Worm (Caenorhabditis elegans) whole organism, L4 larva: ENCODE measurements around the gene H05C05.4.

ENCODE experiments used
- fos-1 ChIP-seq: fragments of 150-350 bp; optimal IDR thresholded peaks from 2 replicates; lab custom pipeline; 2014; ENCODE audit warnings: missing biosample characterization, missing genetic modification characterization
- hmg-1.1 ChIP-seq: fragments of 200-800 bp; sonication (Bioruptor generic); IDR thresholded peaks from 2 replicates; pipeline ENCODE4 v1.3.6; 2022; ENCODE audit warnings: missing genetic modification reagents, missing genetic modification characterization, missing compliant biosample characterization

DNA sequence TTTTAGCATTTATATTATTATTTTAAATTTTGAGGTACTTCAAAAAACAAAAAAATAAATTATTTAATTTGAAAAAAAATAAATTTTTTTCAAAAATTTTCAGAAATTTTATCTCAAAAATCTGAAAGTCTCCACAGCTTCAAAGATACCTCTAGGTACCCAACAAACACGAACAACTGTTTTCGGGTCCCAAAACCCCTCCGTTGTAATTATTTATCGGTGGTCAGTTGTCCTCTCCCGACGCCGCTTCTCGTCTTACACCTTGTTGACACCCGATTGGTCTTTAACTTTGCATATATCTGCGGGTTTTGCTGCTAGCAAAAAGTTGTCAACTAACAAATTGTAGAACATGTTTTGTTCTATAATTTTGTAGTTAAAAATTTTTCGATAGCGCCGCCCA is 30.2 kb upstream of the H05C05.4 start:
- TF ChIP-seq hmg-1.1 (GFP tag; lab: Robert Waterston, UW) (no peak), fos-1 (tag; lab: Kevin White, UChicago) (no peak)
